Fruit fly (Drosophila melanogaster): ENCODE data around the gene CG12012.

DNA sequence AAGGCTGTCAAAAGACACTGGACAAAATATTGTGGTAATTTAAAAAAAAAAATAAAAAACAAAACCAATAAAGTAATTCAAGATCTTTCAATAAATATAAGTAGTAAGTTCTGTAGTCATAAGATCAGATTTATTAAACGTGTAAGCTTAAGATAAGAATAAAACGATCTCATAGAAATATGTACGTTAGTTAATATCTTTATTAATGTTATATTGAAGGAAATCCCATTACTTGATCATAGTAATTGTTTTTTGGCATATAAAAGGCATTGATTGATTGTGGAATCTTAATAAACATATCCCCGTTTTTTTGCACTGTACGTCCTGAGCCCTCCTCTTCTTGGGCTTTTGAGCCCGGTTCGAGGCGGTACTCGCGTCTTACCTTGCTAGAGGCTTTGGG lies 33.3 kb upstream of the CG12012 start:
- no peak for TF ChIP-seq CG8478 (optimal IDR thresholded peaks at IDR 0.05)
- no peak for TF ChIP-seq CTCF (optimal IDR thresholded peaks at IDR 0.05)

Data from S2 (cell line).